Fruit fly (Drosophila melanogaster): ENCODE data around the gene ed.

The ed gene

dm6 chr2L:4030236-4030943 is 787 bp upstream of the ed start (continued):
- TF ChIP-seq NC2α (GFP tag; optimal IDR thresholded peaks at IDR 0.05) (peak; percentile 67), dmrt11E (tag; optimal IDR thresholded peaks at IDR 0.05) (peak; percentile 92), Ssrp (tag; optimal IDR thresholded peaks at IDR 0.05) (peak; percentile 86), CG15073 (GFP tag; optimal IDR thresholded peaks at IDR 0.05) (peak; percentile 37), ase (GFP tag; IDR thresholded peaks at IDR 0.05) (peak; percentile 85), gce (GFP tag; IDR thresholded peaks at IDR 0.05) (peak; percentile 91), nerfin-2 (GFP tag; IDR thresholded peaks at IDR 0.05; ENCODE audit: partially characterized antibody) (peak; percentile 96), CG13424 (tag; optimal IDR thresholded peaks at IDR 0.05) (peak; percentile 89), mam (GFP tag; optimal IDR thresholded peaks at IDR 0.05) (peak; percentile 77), CG10321 (GFP tag; IDR thresholded peaks at IDR 0.05) (peak; percentile 62), pfk (GFP tag; optimal IDR thresholded peaks at IDR 0.05) (no peak), caup (GFP tag; optimal IDR thresholded peaks at IDR 0.05; ENCODE audit: severe bottlenecking) (peak; percentile 50), pan (optimal IDR thresholded peaks at IDR 0.05) (peak in 1 of 2 experiments; percentile 57), pan (GFP tag; optimal IDR thresholded peaks at IDR 0.05 in 1 of 2, IDR thresholded peaks at IDR 0.05 in 1 of 2) (peak in 1 of 2 experiments; percentile 88), Nf-YC (tag; optimal IDR thresholded peaks at IDR 0.05) (peak; percentile 8), CG15601 (tag; optimal IDR thresholded peaks at IDR 0.05) (peak; percentile 86), zf30C (GFP tag; optimal IDR thresholded peaks at IDR 0.05) (no peak), CG14050 (GFP tag; IDR thresholded peaks at IDR 0.05) (peak; percentile 73), Dll (GFP tag; IDR thresholded peaks at IDR 0.05; ENCODE audit: partially characterized antibody) (peak; percentile 45; the same call in 1 of the 4 replicates), cad (GFP tag; optimal IDR thresholded peaks at IDR 0.05) (no peak), Doc3 (GFP tag; IDR thresholded peaks at IDR 0.05; ENCODE audit: partially characterized antibody) (0 out of 3 replicates have a peak, but pooled peaks have one; percentile 21), ato (GFP tag; IDR thresholded peaks at IDR 0.05; ENCODE audit: partially characterized antibody) (peak; percentile 91), hbn (GFP tag; IDR thresholded peaks at IDR 0.05; ENCODE audit: partially characterized antibody) (no peak), Rx (GFP tag; IDR thresholded peaks at IDR 0.05) (peak; percentile 78), maf-S (GFP tag; optimal IDR thresholded peaks at IDR 0.05) (peak; percentile 5), CG6272 (GFP tag; IDR thresholded peaks at IDR 0.05) (no peak; the same call in none of the 2 replicates), CG9932 (GFP tag; IDR thresholded peaks at IDR 0.05) (peak; percentile 69), sisA (GFP tag; IDR thresholded peaks at IDR 0.05) (no peak; the same call in 1 of the 2 replicates), wek (GFP tag; optimal IDR thresholded peaks at IDR 0.05) (peak; percentile 36), Sry-β (GFP tag; optimal IDR thresholded peaks at IDR 0.05) (peak; percentile 22), CG8924 (tag; optimal IDR thresholded peaks at IDR 0.05) (peak; percentile 90), Poxn (GFP tag; IDR thresholded peaks at IDR 0.05) (0 out of 2 replicates have a peak, but pooled peaks have one; percentile 13), CG6683 (GFP tag; optimal IDR thresholded peaks at IDR 0.05) (peak; percentile 20), CG3281 (GFP tag; optimal IDR thresholded peaks at IDR 0.05) (peak; percentile 45), CG10654 (GFP tag; optimal IDR thresholded peaks at IDR 0.05) (peak; percentile 58), tna (GFP tag; IDR thresholded peaks at IDR 0.05; ENCODE audit: partially characterized antibody) (peak; percentile 93), tin (GFP tag; optimal IDR thresholded peaks at IDR 0.05) (peak; percentile 84), tio (GFP tag; optimal IDR thresholded peaks at IDR 0.05) (peak; percentile 77), tx (GFP tag; optimal IDR thresholded peaks at IDR 0.05) (peak; percentile 67), danr (GFP tag; IDR thresholded peaks at IDR 0.05) (peak; percentile 69; the same call in 1 of the 2 replicates), peb (GFP tag; IDR thresholded peaks at IDR 0.05) (peak; percentile 84), nom (GFP tag; optimal IDR thresholded peaks at IDR 0.05) (no peak), Doc2 (GFP tag; IDR thresholded peaks at IDR 0.05) (no peak), sd (tag; optimal IDR thresholded peaks at IDR 0.05) (peak; percentile 3), CG10462 (GFP tag; optimal IDR thresholded peaks at IDR 0.05) (peak; percentile 51), CG10565 (GFP tag; optimal IDR thresholded peaks at IDR 0.05) (peak; percentile 44), Dfd (GFP tag; optimal IDR thresholded peaks at IDR 0.05) (no peak), pnt (GFP tag; optimal IDR thresholded peaks at IDR 0.05) (peak; percentile 87), CG8281 (tag; optimal IDR thresholded peaks at IDR 0.05) (peak; percentile 63)
